Worm (Caenorhabditis elegans) whole organism, L3 larva: Measurements from ENCODE around the gene pxf-1.

ENCODE experiments used
- ceh-9 ChIP-seq: sonication (generic microtip); optimal IDR thresholded peaks from 2 replicates; lab custom pipeline; 2018; ENCODE audit warnings: missing biosample characterization, missing genetic modification characterization
- nhr-12 ChIP-seq: fragments of 150-350 bp; optimal IDR thresholded peaks from 2 replicates; lab custom pipeline; 2014; ENCODE audit warnings: missing biosample characterization, missing genetic modification characterization
- nhr-237 ChIP-seq: fragments of 150-350 bp; optimal IDR thresholded peaks from 2 replicates; lab custom pipeline; 2014; ENCODE audit warnings: missing biosample characterization, missing genetic modification characterization

- no peak for TF ChIP-seq ceh-9
- TF ChIP-seq nhr-237 (tag; lab: Kevin White, UChicago), result no peak
- no peak for TF ChIP-seq nhr-12 (tag; lab: Kevin White, UChicago)
Measured at ce11 chrIV:10150552-10151004, 23.6 kb downstream of the pxf-1 start, which contains the start of gene tsp-12.
